Fruit fly (Drosophila melanogaster) whole organism, larva: ENCODE data around the gene Or22b.

ENCODE experiments used
- noc ChIP-seq: fragments of 200-800 bp; sonication (Bioruptor generic); optimal IDR thresholded peaks from 3 replicates; lab custom pipeline; 2019; ENCODE audit warnings: missing biosample characterization, mild to moderate bottlenecking, missing genetic modification characterization, moderate library complexity

Gene Or22b

DNA sequence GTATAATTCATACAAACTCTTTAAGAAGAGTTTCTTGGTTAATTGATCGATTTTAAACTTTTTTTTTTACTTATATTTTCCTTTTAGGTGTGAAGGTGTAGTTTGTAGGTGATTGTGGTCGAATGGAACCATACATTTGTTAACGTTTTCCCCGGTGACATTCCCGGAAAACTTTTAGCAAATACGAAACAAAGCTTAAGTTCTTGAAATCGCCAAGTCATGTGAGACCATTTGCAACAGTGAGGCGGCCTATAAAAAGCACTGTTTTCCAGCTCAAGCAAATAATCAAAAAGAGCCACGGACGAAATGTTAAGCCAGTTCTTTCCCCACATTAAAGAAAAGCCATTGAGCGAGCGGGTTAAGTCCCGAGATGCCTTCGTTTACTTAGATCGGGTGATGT, at the start of gene Or22b:
Gene Or22b, plus strand, starts transcription at position 301 of the 400 bp plus-strand sequence.
- no peak for TF ChIP-seq noc (tag; lab: Kevin White, UChicago)

DNA sequence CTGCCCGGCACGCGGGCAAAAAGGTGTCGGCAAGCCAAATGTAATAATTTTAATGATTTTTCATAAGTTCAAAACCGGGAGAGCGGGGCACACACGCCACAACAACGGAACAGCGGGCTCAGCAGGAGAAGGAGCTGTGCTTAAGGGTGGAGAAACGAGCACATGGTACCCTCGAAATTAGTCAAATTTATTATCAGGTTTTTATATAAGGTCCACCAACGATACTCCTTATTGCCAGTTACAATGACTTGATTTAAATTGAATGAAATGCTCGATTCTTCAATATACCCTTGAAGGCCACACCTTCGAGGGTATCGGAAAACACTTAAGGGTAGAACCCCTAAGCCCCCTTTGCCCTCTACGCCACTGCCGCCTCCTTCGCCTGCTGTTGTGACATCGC, 49.1 kb upstream of the Or22b start:
- TF ChIP-seq noc (tag; lab: Kevin White, UChicago), result no peak

DNA sequence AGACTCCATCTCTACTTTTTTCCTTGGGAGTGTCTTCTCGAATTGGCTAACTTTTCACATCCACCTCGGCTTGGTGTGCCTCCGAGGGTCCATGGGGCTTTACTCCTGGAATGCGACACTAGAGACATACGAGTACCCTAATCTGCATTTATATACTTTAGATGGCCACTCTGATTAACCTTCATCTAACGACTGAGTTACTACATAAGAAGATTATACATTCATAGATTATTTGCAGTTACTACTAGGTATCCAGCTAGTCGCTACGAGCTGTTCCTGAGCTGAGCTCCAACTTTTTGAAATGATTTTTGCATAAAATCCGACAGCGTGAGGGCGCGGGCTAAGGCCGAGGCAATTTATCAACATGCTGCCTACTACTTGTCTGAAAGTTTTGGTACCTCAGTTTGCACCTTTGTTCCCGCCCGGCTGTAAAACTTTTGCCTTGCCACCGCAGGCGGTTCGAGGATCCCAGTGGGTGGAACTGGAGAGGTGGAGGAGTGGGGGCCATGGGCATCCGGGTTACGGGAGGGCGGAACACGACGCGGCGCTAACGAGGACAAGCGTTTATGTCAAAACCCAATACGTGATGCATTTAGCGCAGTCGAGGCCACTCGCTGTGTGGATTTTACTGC, 45.5 kb upstream of the Or22b start:
- TF ChIP-seq noc (tag; lab: Kevin White, UChicago), result no peak

DNA sequence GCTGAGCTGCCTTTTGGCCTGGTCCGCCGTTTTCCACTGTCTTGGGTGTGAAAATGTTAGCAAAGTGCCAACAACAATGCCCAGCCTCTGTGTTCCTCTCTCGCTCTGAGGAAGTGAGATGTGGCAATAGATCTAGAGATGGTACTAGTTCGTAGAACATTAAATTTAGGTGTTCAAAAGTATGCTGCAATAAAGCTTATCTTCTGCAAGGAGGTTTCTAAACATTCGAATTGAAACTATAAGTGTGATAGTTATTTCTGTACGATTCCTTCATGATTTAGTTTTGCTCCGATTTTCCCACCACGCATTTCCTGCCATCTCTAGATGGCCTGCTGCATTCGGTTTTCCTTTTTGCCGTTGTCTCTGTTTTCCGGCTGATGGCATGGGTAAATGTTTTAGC, 44.0 kb upstream of the Or22b start:
- no peak for TF ChIP-seq noc (tag; lab: Kevin White, UChicago)

DNA sequence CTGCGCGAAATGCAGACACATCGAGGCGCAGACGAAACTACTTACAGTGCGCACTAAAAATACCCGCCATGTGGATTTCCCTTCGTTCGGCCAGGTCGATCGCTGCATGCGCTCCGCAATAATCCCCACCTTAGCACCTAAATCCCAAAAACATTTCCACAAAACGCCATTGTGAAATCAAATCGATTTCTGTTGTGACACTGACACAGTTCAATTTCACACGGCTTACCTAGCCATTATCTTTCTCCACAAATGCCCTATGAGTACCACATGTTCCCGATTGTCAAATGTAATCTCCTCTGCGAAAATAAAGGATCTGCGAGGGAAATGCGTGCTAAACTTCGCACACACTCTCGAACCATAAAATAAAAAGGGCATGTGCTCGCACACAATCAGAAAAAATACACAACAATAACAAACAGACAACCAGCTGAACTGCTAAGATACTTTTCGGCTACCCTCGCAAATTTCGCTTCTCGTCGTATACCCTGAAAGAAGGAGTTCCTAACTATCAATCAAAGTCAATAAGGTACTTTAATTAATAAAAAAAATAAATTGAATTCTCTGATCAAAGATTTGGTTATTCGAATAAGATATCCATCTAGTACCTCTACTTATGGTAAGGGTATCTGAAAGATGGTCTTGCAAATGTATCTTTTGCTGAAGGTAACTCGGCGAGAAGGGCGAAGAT, 36.4 kb upstream of the Or22b start:
- TF ChIP-seq noc (tag; lab: Kevin White, UChicago), result no peak

DNA sequence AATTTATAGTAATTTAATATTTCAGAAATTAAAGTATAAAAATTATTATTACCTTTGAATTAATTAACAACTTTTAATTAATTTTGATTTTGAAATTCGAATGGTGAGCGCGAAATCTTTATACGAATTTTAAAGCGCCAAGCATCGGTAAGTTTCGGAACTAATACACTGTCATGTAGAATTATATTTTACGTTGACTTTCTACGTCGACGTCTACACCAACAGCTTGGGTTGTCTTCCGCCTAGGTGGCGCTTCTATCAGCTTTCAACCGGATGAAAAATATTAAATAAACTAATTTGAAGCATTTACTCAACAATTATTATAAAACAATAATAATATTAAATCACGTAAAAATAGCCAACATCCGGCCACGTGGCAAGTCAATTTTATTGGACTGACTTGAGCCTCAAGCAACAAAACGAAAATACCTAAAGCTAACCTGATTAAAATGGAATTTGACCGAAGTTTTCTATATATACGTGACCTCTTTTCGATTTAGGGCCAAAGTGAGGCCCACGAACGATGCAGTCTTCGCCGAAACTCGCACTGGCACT, 30.6 kb upstream of the Or22b start, which contains the start of gene CG31928:
Gene CG31928, plus strand, starts transcription at position 505 of the 555 bp plus-strand sequence.
- no peak for TF ChIP-seq noc (tag; lab: Kevin White, UChicago)

DNA sequence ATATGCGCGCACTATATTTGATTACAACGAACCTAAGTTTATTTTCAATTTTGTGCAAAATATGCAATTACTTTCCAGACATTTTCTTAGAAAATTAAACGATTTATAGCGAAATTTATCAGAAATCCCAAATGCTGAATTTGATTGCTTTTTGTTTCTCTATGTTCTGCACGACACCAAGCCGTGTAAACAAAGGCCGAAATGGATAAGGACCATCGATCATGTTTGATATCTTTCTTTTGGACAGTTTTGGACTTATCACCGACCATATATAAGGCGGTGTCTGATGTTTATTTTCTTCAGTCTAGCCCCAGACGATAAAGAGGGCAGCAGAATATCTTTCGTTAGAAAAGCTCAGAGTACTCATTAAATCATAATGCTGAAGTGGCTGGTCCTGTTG, 28.7 kb upstream of the Or22b start, which contains the start of gene CG33128:
Gene CG33128, plus strand, starts transcription at position 301 of the 400 bp plus-strand sequence.
- no peak for TF ChIP-seq noc (tag; lab: Kevin White, UChicago)

DNA sequence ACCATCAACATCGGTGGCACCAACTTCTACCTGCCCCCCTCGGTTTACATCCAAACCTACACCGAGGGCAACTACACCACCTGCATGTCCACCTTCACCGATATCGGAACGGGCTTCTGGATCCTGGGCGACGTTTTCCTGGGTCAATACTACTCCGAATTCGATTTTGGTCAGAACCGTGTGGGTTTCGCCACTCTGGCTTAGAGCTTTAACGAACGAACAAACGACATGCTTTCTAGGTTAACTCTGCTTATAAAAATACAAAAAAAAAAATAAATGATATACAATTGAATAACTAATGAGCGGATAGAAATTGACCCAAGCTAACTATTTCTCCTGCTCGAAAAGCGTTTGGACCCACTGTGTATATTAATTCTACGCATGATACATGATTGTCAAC, 27.3 kb upstream of the Or22b start, which contains the start of gene CG31926:
Gene CG31926, plus strand, starts transcription at position 301 of the 400 bp plus-strand sequence.
- TF ChIP-seq noc (tag; lab: Kevin White, UChicago), result no peak

DNA sequence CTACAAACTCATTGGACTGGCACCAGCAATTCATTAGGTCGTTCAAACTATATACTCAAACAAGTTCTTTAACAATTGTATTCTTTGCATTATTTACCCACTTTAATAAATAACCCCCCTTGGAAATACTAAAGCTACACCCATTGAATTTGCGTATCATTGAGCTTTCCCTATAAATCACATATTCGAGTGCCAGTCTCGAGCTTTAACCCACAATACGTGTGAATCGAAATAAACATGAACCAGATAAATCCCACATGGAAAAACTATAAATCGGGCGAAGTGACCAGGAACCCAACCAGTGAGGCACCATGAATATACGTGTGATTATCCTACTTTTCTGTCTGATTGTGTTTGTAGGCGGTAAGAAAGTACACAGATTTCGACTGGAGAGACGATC, 25.6 kb upstream of the Or22b start, which contains the start of gene CG31661:
Gene CG31661, plus strand, starts transcription at position 301 of the 400 bp plus-strand sequence.
- no peak for TF ChIP-seq noc (tag; lab: Kevin White, UChicago)

DNA sequence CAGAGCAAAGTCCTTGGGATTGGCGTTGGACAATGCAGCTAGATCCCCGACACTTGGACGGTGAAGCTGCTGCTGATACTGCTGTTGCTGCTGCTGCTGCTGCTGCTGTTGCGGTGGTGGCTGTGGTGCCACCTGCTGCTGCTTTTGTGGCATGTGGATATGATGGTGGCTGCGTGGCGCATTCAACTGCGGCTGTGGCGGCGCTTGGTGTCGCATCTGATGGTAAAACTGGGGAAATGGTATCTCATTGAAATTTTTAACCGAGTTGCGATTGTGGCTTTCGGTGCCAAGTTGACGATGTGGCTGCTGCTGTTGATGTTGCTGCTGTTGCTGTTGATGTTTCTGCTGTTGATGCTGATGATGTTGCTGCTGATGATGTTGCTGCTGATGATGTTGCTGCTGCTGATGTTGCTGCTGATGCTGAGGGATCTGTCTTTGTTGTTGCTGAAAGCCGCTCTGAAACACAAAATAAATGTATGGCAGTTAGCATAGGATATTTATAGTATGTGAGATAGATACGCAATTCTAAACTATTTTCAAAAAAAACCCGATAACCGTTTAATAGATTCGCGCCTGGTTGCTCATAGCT, 23.4 kb upstream of the Or22b start:
- TF ChIP-seq noc (tag; lab: Kevin White, UChicago), result no peak

DNA sequence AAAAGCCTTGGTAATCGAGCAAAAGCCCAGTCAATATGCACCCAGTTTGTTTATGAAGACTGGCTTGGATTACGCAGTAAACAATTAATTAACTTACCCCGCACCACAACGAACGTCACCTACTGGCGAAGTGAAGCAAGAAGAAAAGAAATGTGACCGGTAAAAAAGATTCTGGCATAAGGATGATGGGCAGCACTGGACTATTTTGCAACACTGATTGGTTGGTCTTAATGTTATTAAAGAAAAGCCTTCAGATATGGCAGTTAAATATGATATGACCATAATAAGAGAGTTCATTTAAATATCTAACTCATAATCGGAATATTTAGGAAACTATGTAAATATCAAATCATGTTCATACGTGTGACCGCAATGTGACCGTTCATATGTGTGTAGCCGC, 22.2 kb upstream of the Or22b start, which contains the start of gene CG18131:
Gene CG18131, minus strand, starts transcription at position 297 of the 400 bp plus-strand sequence.
- TF ChIP-seq noc (tag; lab: Kevin White, UChicago), result no peak

DNA sequence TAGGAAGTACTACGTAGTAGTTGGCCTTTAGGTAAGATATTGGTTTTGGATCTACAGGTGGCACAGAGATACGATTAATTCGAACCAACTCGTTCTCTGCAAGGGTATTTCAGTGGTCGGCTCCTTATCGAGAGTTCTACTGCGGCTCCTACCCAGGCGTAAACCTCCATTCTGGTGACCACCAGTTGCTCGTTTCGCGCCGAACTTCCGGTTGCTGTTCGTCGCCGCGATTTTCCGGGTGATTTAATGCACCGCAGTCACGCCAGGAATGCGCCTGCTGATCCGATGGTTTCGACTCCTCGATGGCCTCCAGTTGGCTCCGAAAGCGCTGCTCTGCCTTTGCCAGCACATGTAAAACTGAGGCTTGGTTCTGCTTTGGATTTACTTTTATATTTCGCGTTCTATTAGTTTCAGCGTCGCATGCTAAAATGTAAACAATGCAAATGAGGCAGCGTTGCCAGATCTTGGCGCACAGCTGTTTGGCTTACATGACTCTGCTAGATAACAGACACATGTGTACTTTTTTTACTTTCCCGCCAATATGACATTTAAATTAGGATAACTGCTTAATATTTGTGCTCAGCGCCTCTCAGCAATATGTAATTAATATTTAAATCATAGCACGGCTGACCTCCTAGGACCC, 19.9 kb upstream of the Or22b start, which contains the start of gene CG7420:
Gene CG7420, minus strand, starts transcription at position 446 of the 643 bp plus-strand sequence.
- no peak for TF ChIP-seq noc (tag; lab: Kevin White, UChicago)

DNA sequence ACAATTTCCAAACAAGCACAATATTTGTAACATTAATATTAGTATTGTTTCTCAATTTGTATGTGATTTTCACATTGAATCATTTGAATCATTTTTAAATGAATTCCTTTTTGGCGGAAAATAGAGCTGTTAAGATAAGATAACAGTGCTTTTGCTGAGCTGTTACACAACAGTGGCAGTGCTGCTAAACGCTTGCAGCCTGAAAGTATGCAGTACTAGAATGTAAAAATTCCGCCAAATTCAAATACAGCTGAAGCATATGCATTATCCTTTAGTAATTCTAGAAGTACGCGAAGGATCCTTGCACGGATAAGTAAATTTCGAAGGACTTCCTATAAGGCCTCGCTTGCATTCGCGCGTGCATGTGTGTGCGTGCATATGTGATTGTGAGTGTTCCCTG, 18.2 kb upstream of the Or22b start:
- TF ChIP-seq noc (tag; lab: Kevin White, UChicago), result no peak

DNA sequence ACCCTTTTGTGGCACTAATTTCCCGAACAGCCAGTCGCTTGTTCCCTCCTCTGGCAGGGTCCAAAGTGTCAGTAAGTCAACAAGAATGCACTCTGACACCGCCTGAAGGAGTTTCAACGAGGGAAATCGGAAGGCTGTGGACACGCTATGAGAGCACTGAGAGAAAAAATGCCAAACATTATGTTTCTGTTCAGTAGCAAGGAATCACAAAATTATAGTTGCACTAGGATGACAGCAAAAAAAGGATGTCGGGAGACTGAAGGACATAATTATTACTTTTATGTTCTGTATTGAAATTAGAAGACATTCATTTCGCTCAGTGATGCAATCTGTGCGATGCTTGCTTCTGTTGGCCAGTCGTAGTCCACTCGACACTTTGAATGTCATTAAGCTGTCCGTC, 12.7 kb upstream of the Or22b start:
- TF ChIP-seq noc (tag; lab: Kevin White, UChicago), result no peak

DNA sequence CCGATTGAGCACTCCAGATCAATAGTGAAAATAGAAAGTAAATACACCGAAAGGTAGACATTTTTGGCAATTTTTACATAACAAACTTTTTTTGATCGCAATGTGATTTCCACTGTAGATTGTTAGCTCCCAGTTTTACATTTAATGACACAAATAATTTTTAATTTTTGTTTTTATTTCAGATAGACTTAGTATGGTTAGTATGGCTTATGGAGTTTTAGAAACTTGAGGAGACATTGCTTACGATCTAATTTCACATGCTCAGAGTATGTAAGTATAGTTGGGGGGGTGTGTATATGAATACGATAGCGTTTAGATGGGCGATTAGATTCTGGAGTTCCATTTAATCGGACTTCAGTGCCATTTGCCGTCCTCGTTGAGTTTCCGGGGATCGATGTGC, 5.1 kb upstream of the Or22b start, which contains the start of gene CG18132:
Gene CG18132, minus strand, starts transcription at position 101 of the 400 bp plus-strand sequence.
- TF ChIP-seq noc (tag; lab: Kevin White, UChicago), result no peak
